Fruit fly (Drosophila melanogaster): ENCODE measurements around the gene CG6999.

The CG6999 gene

dm6 chrX:9120828-9121754 is 32.9 kb downstream of the CG6999 start (continued):
- TF ChIP-seq zfh1 (GFP tag; IDR thresholded peaks at IDR 0.05) = 0 out of 3 replicates have a peak, but pooled peaks have one; percentile 6
- peak; percentile 26; the same call in 1 of the 2 replicates for TF ChIP-seq CG17328 (GFP tag; IDR thresholded peaks at IDR 0.05)
- TF ChIP-seq lmd (GFP tag; IDR thresholded peaks at IDR 0.05) = peak; percentile 32; the same call in 1 of the 2 replicates
- TF ChIP-seq ac (GFP tag; optimal IDR thresholded peaks at IDR 0.05) = no peak
- TF ChIP-seq D19B (GFP tag; optimal IDR thresholded peaks at IDR 0.05) = peak; percentile 81
- peak; percentile 71 for TF ChIP-seq gem (tag; optimal IDR thresholded peaks at IDR 0.05)
- peak in 1 of 2 experiments; percentile 52 for TF ChIP-seq chif (GFP tag; optimal IDR thresholded peaks at IDR 0.05)
- peak; percentile 12 for TF ChIP-seq CG4854 (GFP tag; optimal IDR thresholded peaks at IDR 0.05)
- TF ChIP-seq CG7928 (GFP tag; optimal IDR thresholded peaks at IDR 0.05) = no peak
- TF ChIP-seq CG12391 (tag; optimal IDR thresholded peaks at IDR 0.05) = peak; percentile 45
- no peak for TF ChIP-seq ap (GFP tag; IDR thresholded peaks at IDR 0.05)
- TF ChIP-seq ci (GFP tag; IDR thresholded peaks at IDR 0.05) = peak; percentile 12; the same call in 1 of the 3 replicates
- TF ChIP-seq CG31441 (GFP tag; IDR thresholded peaks at IDR 0.05) = peak; percentile 45; the same call in 1 of the 2 replicates
- TF ChIP-seq sima (GFP tag; optimal IDR thresholded peaks at IDR 0.05) = no peak
- TF ChIP-seq CG4820 (GFP tag; optimal IDR thresholded peaks at IDR 0.05) = peak; percentile 32
- TF ChIP-seq Atf6 (GFP tag; IDR thresholded peaks at IDR 0.05) = peak; percentile 37; the same call in 1 of the 2 replicates
- TF ChIP-seq CG9437 (GFP tag; optimal IDR thresholded peaks at IDR 0.05) = no peak
- TF ChIP-seq fd3F (GFP tag; optimal IDR thresholded peaks at IDR 0.05) = no peak
- no peak for TF ChIP-seq Jarid2 (GFP tag; optimal IDR thresholded peaks at IDR 0.05)
- peak; percentile 28 for TF ChIP-seq tio (GFP tag; optimal IDR thresholded peaks at IDR 0.05)
- TF ChIP-seq CG11504 (tag; optimal IDR thresholded peaks at IDR 0.05) = peak; percentile 70
- TF ChIP-seq schlank (tag; optimal IDR thresholded peaks at IDR 0.05) = no peak
- peak; percentile 24 to 37 for TF ChIP-seq Pdp1 (GFP tag; optimal IDR thresholded peaks at IDR 0.05)
- TF ChIP-seq org-1 (GFP tag; optimal IDR thresholded peaks at IDR 0.05) = peak; percentile 37
- TF ChIP-seq CG9727 (GFP tag; optimal IDR thresholded peaks at IDR 0.05) = peak; percentile 49
- peak; percentile 60 for TF ChIP-seq Blimp-1 (GFP tag; optimal IDR thresholded peaks at IDR 0.05)
- TF ChIP-seq CG32772 (GFP tag; IDR thresholded peaks at IDR 0.05) = no peak
- TF ChIP-seq Fer1 (GFP tag; optimal IDR thresholded peaks at IDR 0.05) = peak; percentile 52
- peak; percentile 49 for TF ChIP-seq fd96Cb (tag; optimal IDR thresholded peaks at IDR 0.05)
- peak; percentile 60 for TF ChIP-seq Meics (GFP tag; optimal IDR thresholded peaks at IDR 0.05)
- TF ChIP-seq CG13894 (tag; optimal IDR thresholded peaks at IDR 0.05) = no peak
- TF ChIP-seq CG17802 (tag; optimal IDR thresholded peaks at IDR 0.05) = no peak
- no peak for TF ChIP-seq pnt (GFP tag; optimal IDR thresholded peaks at IDR 0.05)
- peak; percentile 16; the same call in 1 of the 3 replicates for TF ChIP-seq Aef1 (GFP tag; IDR thresholded peaks at IDR 0.05)
- TF ChIP-seq Elba2 (GFP tag; optimal IDR thresholded peaks at IDR 0.05) = no peak
- TF ChIP-seq CG12219 (GFP tag; optimal IDR thresholded peaks at IDR 0.05) = peak; percentile 14
- peak; percentile 27 for TF ChIP-seq ATbp (GFP tag; optimal IDR thresholded peaks at IDR 0.05)
- TF ChIP-seq CG1024 (GFP tag; IDR thresholded peaks at IDR 0.05) = peak; percentile 39; the same call in 1 of the 2 replicates
- no peak for TF ChIP-seq Dip2 (GFP tag; IDR thresholded peaks at IDR 0.05)
- TF ChIP-seq tap (tag; optimal IDR thresholded peaks at IDR 0.05) = no peak
- peak; percentile 56 for TF ChIP-seq grau (tag; optimal IDR thresholded peaks at IDR 0.05)
- peak; percentile 24 for TF ChIP-seq tin (GFP tag; optimal IDR thresholded peaks at IDR 0.05)
- TF ChIP-seq nau (GFP tag; optimal IDR thresholded peaks at IDR 0.05) = peak; percentile 59
- peak; percentile 72; the same call in 2 of the 3 replicates for TF ChIP-seq sr (GFP tag; IDR thresholded peaks at IDR 0.05)
- no peak for TF ChIP-seq pan (optimal IDR thresholded peaks at IDR 0.05)
- peak in 1 of 2 experiments; percentile 50 for TF ChIP-seq pan (GFP tag; optimal IDR thresholded peaks at IDR 0.05 in 1 of 2, IDR thresholded peaks at IDR 0.05 in 1 of 2)
- TF ChIP-seq row (GFP tag; IDR thresholded peaks at IDR 0.05) = peak; percentile 57
- no peak for TF ChIP-seq Gug (GFP tag; IDR thresholded peaks at IDR 0.05)

Data from whole organism, embryonic.